Worm (Caenorhabditis elegans): ENCODE measurements around the gene K12H6.9.
A peak's percentile ranks its signal among the peaks of the same experiment; 100 is the strongest.

The K12H6.9 gene

ce11 chrII:2858851-2859250 is 34.6 kb downstream of the K12H6.9 start:
- TF ChIP-seq egl-27 (tag; optimal IDR thresholded peaks at IDR 0.05) (no peak), ceh-82 (tag; optimal IDR thresholded peaks at IDR 0.05) (no peak), nhr-25 (tag; optimal IDR thresholded peaks at IDR 0.05) (no peak), lsy-12 (tag; optimal IDR thresholded peaks at IDR 0.05) (no peak), elt-2 (tag; optimal IDR thresholded peaks at IDR 0.05) (no peak), lin-39 (tag; optimal IDR thresholded peaks at IDR 0.05) (no peak), unc-62 (GFP tag; optimal IDR thresholded peaks at IDR 0.05) (no peak), nhr-28 (tag; optimal IDR thresholded peaks at IDR 0.05) (no peak), unc-39 (tag; optimal IDR thresholded peaks at IDR 0.05) (no peak), elt-3 (tag; optimal IDR thresholded peaks at IDR 0.05) (no peak), nhr-23 (tag; optimal IDR thresholded peaks at IDR 0.05) (no peak), lin-15B (tag; optimal IDR thresholded peaks at IDR 0.05) (no peak), fos-1 (tag; optimal IDR thresholded peaks at IDR 0.05) (no peak), egl-5 (tag; optimal IDR thresholded peaks at IDR 0.05) (no peak), nhr-11 (tag; optimal IDR thresholded peaks at IDR 0.05) (no peak), R02D3.7 (tag; optimal IDR thresholded peaks at IDR 0.05) (no peak), ama-1 (optimal IDR thresholded peaks at IDR 0.05) (no peak), fkh-10 (GFP tag; optimal IDR thresholded peaks at IDR 0.05) (no peak)

- TF ChIP-seq ceh-16 (tag; optimal IDR thresholded peaks at IDR 0.05) (no peak), ztf-11 (tag; optimal IDR thresholded peaks at IDR 0.05) (no peak)
Measured at ce11 chrII:2859315-2859714, 35.1 kb downstream of the K12H6.9 start.

ce11 chrII:2859873-2860821 is 35.9 kb downstream of the K12H6.9 start:
- no peak for TF ChIP-seq ama-1 (optimal IDR thresholded peaks at IDR 0.05)
- TF ChIP-seq nhr-76 (tag; optimal IDR thresholded peaks at IDR 0.05), result no peak
- no peak for TF ChIP-seq egl-27 (tag; optimal IDR thresholded peaks at IDR 0.05)
- TF ChIP-seq nhr-67 (tag; optimal IDR thresholded peaks at IDR 0.05), result no peak
- TF ChIP-seq aly-2 (tag; optimal IDR thresholded peaks at IDR 0.05), result no peak
- no peak for TF ChIP-seq nhr-11 (tag; optimal IDR thresholded peaks at IDR 0.05)
- TF ChIP-seq unc-62 (GFP tag; optimal IDR thresholded peaks at IDR 0.05), result no peak
- TF ChIP-seq fos-1 (tag; optimal IDR thresholded peaks at IDR 0.05), result no peak
- no peak for TF ChIP-seq hmg-11 (tag; optimal IDR thresholded peaks at IDR 0.05)
- TF ChIP-seq nhr-43 (tag; optimal IDR thresholded peaks at IDR 0.05; ENCODE audit: poor library complexity, severe bottlenecking), result no peak
- TF ChIP-seq ceh-82 (tag; optimal IDR thresholded peaks at IDR 0.05), result no peak
- TF ChIP-seq elt-1 (tag; optimal IDR thresholded peaks at IDR 0.05), result no peak
- TF ChIP-seq unc-39 (tag; optimal IDR thresholded peaks at IDR 0.05), result no peak
- no peak for TF ChIP-seq fkh-2 (tag; optimal IDR thresholded peaks at IDR 0.05)
- no peak for TF ChIP-seq R02D3.7 (tag; optimal IDR thresholded peaks at IDR 0.05)
- TF ChIP-seq fkh-10 (GFP tag; optimal IDR thresholded peaks at IDR 0.05), result no peak
- peak; percentile 24 for TF ChIP-seq pha-4 (tag; optimal IDR thresholded peaks at IDR 0.05)
- no peak for TF ChIP-seq nhr-25 (tag; optimal IDR thresholded peaks at IDR 0.05)
- peak; percentile 43 for TF ChIP-seq nhr-23 (tag; optimal IDR thresholded peaks at IDR 0.05)
- TF ChIP-seq sea-2 (GFP tag; optimal IDR thresholded peaks at IDR 0.05), result no peak
- no peak for TF ChIP-seq mdl-1 (tag; optimal IDR thresholded peaks at IDR 0.05)
- no peak for TF ChIP-seq eor-1 (tag; optimal IDR thresholded peaks at IDR 0.05)
- TF ChIP-seq nfya-1 (tag; optimal IDR thresholded peaks at IDR 0.05; ENCODE audit: insufficient read depth), result peak; percentile 10
- TF ChIP-seq elt-3 (tag; optimal IDR thresholded peaks at IDR 0.05), result no peak
- TF ChIP-seq tbx-2 (tag; optimal IDR thresholded peaks at IDR 0.05), result no peak
- no peak for TF ChIP-seq elt-2 (tag; optimal IDR thresholded peaks at IDR 0.05)
- no peak for TF ChIP-seq lin-15B (tag; optimal IDR thresholded peaks at IDR 0.05)

ce11 chrII:2861385-2862099 is 37.3 kb downstream of the K12H6.9 start:
- TF ChIP-seq elt-2 (tag; optimal IDR thresholded peaks at IDR 0.05), result peak; percentile 19
- TF ChIP-seq hmg-11 (tag; optimal IDR thresholded peaks at IDR 0.05), result peak; percentile 32
- TF ChIP-seq eor-1 (tag; optimal IDR thresholded peaks at IDR 0.05), result no peak

Data from whole organism, L3 larva.